Fruit fly (Drosophila melanogaster) whole organism, prepupa: Measurements from ENCODE around the gene Obp28a.

ENCODE experiments used
- CG10631 ChIP-seq: fragments of 200-800 bp; sonication (Bioruptor generic); optimal IDR thresholded peaks from 2 replicates; lab custom pipeline; 2016; ENCODE audit warnings: missing biosample characterization, missing genetic modification characterization
- CG31627 ChIP-seq: fragments of 200-800 bp; sonication (Bioruptor generic); optimal IDR thresholded peaks from 3 replicates; lab custom pipeline; 2016; ENCODE audit warnings: missing biosample characterization, missing genetic modification characterization
- CG4318 ChIP-seq: fragments of 200-800 bp; sonication (Bioruptor generic); optimal IDR thresholded peaks from 3 replicates; lab custom pipeline; 2017; ENCODE audit warnings: missing biosample characterization, mild to moderate bottlenecking, missing genetic modification characterization
- CG6163 ChIP-seq: fragments of 200-800 bp; sonication (Bioruptor generic); IDR thresholded peaks from 3 replicates; pipeline ENCODE4 v1.3.6; 2022; ENCODE audit warnings: missing biosample characterization, missing genetic modification characterization
- OdsH ChIP-seq: fragments of 200-800 bp; sonication (Bioruptor generic); optimal IDR thresholded peaks from 3 replicates; lab custom pipeline; 2016; ENCODE audit warnings: missing biosample characterization, missing genetic modification characterization
- Smox ChIP-seq: fragments of 200-800 bp; sonication (Bioruptor generic); optimal IDR thresholded peaks from 3 replicates; lab custom pipeline; 2016; ENCODE audit warnings: missing biosample characterization, missing genetic modification characterization
- esn ChIP-seq: fragments of 200-800 bp; sonication (Bioruptor generic); optimal IDR thresholded peaks from 2 replicates; lab custom pipeline; 2016; ENCODE audit warnings: missing biosample characterization, mild to moderate bottlenecking, missing genetic modification characterization, moderate library complexity
- fd59A ChIP-seq: fragments of 200-800 bp; sonication (Bioruptor generic); optimal IDR thresholded peaks from 2 replicates; lab custom pipeline; 2017; ENCODE audit warnings: missing biosample characterization, mild to moderate bottlenecking, missing genetic modification characterization, missing genetic modification reagents
- vri ChIP-seq: fragments of 200-800 bp; sonication (Bioruptor generic); optimal IDR thresholded peaks from 3 replicates; lab custom pipeline; 2016; ENCODE audit warnings: missing biosample characterization, mild to moderate bottlenecking, missing genetic modification characterization

DNA sequence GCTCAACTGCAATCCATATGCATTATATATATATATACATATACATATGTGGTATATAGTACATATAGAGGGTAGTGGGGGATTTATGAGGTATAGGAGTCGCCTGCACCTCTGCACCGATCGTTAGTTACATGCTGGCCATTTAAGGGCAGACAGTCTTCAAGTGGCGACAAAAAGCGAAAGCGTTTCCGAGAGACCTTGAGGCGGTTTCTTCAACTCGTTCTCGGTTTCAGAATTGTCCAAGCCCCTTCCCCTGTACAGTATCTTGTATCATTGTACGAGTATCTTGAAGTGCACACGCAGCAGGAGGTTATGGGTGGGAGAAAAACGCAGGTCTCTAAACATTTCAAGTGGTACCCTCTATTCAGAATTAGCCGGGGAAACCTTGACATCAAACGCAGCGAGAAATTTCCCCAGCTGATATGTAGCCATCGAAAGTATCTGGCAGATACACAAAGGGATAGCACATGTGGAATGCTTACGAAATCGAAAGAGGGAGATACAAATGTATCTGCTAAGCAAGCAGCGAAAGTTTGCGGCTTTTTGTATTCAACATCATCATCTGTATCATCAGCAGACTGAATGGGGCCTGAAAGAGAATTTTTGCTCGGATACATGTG, 29.9 kb upstream of the Obp28a start:
- TF ChIP-seq CG10631 (GFP tag; lab: Kevin White, UChicago) = no peak
- no peak for TF ChIP-seq vri (GFP tag; lab: Kevin White, UChicago)
- TF ChIP-seq Smox (GFP tag; lab: Kevin White, UChicago) = no peak
- TF ChIP-seq CG6163 (GFP tag; lab: Robert Waterston, UW) = no peak
- TF ChIP-seq esn (GFP tag; lab: Kevin White, UChicago) = no peak
- TF ChIP-seq CG31627 (GFP tag; lab: Kevin White, UChicago) = no peak
- no peak for TF ChIP-seq OdsH (GFP tag; lab: Kevin White, UChicago)
- TF ChIP-seq fd59A (GFP tag; lab: Kevin White, UChicago) = no peak
- TF ChIP-seq CG4318 (GFP tag; lab: Kevin White, UChicago) = no peak
